Worm (Caenorhabditis elegans) whole organism, dauer: ENCODE measurements around the gene Y42H9AR.2.

Source experiments
- unc-62 ChIP-seq: sonication (generic microtip); optimal IDR thresholded peaks from 2 replicates; lab custom pipeline; 2017; ENCODE audit warnings: missing biosample characterization, missing genetic modification reagents, missing genetic modification characterization

The Y42H9AR.2 gene

DNA sequence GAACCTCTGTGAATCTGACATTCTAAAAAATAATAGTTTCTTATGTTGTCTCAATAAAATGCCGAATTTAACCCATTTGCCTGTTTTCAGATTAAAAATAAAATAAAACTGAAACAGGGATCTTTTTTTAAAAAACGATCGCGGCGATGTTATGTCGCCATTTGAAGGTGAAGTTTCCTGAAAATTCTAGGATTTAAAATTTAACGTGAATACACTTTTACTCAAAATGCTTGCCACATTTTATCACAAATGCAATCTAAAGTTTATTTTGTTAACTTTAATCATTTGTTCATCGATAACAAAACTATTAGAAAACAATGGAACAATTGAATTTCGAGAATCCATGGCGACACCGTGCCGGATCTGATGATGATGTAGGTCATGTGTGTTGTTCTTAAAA, at the start of gene Y42H9AR.2:
Gene Y42H9AR.2 (plus strand): TSS at position 301 of the 400 bp plus-strand sequence.
- no peak for TF ChIP-seq unc-62 (GFP tag; lab: Kevin White, UChicago)

DNA sequence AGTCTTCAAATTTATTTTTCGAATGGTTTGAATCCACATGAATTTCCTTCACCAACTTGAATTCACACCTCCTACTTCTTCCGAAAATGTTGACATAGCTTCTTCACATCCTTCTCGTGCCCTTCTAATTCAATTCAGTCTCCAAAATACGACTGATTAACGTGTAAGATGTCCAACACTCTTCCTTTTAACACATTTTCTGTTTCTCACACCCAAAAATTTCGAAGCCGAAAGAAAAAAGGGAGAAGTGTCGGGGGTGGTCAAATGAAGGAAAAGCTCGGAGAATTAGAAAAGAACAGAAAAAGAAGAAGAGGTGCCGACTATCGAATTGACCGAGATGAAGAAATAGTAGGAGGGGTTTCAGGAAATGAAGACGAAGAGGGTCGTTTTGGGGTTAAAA, 47.0 kb upstream of the Y42H9AR.2 start:
- TF ChIP-seq unc-62 (GFP tag; lab: Kevin White, UChicago): no peak

DNA sequence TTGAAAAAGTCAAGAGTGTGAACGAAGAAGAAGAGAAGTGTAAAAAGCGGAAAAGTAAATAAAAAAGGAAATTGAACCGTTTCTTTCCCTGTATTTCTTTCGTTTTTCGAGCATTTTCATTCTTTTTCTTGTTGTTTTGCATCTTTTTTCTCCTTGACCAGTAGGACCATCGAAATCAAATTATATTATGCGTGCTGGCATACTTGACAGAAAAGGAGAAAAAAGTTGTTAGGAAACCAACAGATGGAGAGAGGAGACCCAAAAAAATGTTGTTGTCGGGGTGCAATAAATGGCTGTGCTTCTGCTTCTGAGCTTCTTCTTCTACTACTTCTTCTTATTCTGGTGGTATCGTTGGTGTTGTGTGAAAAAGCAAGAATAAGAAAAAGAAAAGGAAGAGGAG, 45.7 kb upstream of the Y42H9AR.2 start:
- TF ChIP-seq unc-62 (GFP tag; lab: Kevin White, UChicago): no peak

DNA sequence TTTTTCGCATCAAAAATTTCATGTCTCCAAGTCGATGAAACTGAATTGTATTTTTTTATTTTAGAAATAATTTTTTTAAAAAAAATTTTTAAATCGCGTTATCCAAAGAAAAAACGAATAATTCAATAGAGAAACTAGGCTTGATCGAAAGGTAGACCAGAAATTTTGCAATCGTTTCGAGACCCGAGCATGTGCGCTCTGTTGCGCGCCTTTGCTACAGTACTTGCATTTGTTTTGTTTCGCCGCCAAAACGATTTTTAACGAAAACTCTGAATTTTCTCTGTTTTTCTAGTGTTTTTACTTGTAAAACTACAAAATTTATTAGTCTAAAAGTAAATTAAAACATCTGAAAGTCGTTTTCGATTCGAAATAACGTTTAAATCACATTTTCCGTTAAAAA, 38.4 kb upstream of the Y42H9AR.2 start:
- no peak for TF ChIP-seq unc-62 (GFP tag; lab: Kevin White, UChicago)

DNA sequence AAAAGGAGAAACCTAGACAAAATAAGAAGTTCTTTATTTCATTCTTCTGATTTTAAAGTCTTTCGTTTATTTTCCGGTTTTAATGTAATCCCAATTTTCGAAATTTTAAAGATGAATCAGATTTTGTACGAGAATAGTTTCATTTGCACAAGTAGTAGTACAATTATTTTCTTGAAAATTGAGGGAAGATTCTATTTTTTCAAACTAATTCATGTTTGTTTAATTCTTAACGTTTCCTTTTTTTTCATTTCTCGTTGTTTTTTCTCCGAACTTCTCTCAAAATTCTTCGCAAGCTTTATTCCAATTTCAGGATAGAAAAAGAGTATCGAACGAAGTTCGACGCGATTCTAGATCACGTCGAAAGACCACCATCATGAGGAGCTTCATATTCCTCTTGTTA, 37.3 kb upstream of the Y42H9AR.2 start, which contains the start of gene sax-7:
Gene sax-7 (plus strand): TSS at position 301 of the 400 bp plus-strand sequence.
- no peak for TF ChIP-seq unc-62 (GFP tag; lab: Kevin White, UChicago)

DNA sequence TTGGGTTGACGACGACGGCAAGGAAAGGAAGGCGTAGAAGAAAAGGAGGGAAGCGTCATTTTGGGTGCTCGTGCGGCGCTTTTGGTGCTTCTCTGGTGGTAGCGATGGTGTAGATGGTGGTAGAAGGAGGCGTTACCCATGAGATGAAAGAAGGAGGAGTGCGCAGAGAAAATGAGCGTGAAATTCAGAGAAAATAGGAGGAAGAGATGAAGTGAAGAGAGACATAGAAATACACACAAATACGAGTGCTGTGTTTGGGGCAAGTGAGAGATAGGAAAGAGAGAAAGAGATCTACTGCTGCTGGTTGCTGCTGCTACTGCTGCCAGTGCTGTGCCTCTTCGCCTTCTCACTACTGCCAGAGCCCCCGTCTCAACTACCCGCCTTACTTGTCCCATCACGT, 33.1 kb upstream of the Y42H9AR.2 start:
- no peak for TF ChIP-seq unc-62 (GFP tag; lab: Kevin White, UChicago)

DNA sequence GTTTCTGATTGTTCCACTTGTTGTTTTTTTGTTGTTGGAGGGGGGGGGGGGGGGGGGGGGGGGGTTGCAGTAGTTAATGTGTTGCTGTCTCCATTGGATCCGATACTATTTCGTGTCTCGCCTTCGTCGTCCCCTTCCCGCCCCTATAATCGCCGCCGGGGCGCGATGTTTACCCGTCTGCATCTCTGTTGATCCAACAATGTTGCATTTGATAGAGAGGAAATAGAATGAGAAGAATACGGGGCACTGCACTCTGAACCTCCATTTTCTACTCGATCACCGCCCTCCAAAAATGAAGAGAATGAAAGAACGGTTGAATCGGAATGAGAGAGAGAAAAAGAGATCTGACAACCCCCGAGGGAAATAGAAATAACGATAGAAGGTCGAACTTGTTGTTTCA, 32.0 kb upstream of the Y42H9AR.2 start:
- no peak for TF ChIP-seq unc-62 (GFP tag; lab: Kevin White, UChicago)

DNA sequence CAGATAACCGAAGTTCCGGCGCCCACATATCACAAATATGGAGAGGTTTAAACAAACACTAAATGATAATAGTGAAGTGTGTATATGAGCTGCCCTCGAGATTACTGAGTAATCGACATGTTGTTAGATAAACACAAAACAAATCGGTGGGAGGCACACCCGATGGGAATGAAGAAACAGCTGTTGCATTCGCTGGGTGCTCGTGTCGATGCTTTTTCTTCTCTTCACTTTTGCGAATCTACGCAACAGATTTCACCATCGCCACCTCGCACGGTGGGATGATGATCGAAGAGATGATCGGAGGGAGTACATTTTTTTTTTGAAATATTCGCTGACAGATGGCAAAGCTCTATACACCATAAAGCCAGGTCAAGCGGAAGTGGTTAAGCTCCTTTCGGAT, 31.4 kb upstream of the Y42H9AR.2 start:
- no peak for TF ChIP-seq unc-62 (GFP tag; lab: Kevin White, UChicago)

DNA sequence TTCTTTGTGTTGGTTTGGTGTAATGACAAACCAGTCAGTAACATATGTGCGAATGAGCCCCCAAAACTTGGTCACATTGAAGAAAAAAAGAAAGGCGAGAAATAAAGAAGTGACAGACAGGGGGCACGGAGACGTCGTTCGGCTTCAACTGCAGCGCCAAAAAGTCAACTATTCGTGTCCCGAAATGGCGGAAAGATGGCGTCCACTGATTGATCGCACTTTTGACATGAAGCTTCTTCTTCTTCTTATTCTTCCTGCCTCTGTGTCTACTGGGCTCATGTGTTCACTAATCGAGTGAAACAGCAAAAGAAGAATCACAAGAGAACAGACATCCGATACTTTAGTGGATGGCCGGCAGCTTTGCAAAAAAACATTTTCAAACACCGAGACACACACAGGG, 30.6 kb upstream of the Y42H9AR.2 start:
- TF ChIP-seq unc-62 (GFP tag; lab: Kevin White, UChicago): no peak

DNA sequence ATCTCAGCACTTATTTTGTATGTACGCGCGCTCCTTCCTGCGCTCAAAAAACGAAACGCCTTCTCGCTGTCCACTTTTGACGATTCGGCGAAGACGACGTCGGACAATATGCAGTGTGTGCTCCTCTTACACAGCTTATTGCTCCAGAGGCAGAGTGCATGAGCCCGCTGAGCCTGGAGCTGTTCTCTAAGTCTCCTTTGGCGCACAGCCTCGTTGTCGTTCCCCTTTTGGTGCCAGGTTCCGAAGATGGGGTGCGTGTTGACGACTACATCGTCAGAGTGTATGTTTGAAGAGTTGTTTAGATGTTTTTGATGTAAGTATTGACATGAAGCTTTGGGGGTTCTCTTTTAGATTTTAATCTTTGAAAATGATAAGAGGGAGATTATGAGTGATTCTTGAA, 29.4 kb upstream of the Y42H9AR.2 start:
- TF ChIP-seq unc-62 (GFP tag; lab: Kevin White, UChicago): no peak

DNA sequence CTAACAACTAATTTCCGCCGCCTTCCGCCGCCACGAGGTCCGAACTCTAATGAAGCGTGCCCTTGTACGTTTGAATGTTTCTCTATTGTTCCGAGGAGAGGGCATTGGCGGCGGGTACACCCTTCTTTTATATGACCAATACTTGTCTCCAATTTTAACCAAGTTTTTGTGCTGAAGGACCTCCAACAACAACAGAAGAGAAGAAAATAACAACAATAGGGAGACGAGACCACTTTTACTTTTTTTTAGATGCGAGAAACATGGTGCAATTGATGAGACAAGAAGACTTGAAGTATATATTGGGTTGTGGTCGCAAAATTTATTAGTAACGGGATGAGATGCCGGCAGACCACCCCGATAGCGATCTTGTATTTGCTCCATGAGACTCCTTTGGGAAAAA, 28.8 kb upstream of the Y42H9AR.2 start:
- no peak for TF ChIP-seq unc-62 (GFP tag; lab: Kevin White, UChicago)

DNA sequence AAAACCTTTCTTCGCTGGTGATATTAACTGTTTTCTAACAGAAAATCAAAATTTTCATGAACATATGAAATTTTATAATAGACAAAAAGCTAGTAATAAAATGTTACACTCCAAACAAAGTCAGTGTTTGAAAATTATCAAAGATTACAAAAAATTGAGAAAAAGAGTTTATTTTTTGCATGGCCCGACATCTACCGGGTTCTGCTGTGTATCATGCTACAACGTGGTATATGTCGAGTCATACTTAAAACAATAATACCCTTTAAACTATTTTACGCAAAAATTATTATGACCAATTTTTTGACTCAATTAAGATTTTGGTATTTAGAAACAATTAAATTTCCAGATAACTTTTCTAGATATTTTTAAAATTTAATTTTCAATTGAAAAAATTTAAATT, 24.2 kb upstream of the Y42H9AR.2 start:
- TF ChIP-seq unc-62 (GFP tag; lab: Kevin White, UChicago): no peak

DNA sequence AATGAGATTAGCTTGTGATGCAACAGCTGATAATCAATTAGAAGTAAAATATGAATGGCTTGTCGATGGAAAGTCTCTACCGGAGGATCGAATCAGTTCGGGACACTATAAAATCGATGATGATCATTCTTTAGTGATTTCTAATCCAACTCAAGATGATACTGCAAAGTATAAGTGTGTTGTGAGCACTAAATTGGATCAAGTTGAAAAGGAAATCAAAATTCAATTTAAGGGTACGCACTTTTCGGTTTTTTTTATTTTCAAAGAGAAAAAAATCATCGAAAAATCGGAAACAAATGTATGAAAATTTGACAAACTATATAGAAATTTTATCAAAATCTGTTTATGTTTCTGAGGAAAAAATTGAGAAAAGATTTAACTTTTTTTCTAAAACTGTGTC, 23.2 kb upstream of the Y42H9AR.2 start:
- TF ChIP-seq unc-62 (GFP tag; lab: Kevin White, UChicago): no peak

DNA sequence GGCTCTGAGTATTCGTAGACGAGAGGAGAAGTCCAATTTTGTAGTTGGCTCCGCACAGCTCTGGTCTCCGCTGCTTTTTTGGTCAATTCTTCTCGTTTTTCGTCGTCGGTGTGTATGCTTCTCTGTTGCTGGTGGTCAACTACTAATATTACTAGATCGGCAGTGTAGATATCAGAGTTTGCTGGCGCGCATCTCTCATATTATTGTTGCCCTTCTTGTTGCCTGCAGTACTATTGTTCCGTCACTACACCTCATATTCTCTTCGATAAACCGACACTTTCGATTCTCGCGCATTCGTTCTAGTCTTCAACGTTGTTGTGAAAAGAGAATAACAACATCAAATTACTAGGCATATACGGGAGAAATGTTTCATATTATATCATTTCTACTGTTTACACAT, 19.5 kb upstream of the Y42H9AR.2 start:
- no peak for TF ChIP-seq unc-62 (GFP tag; lab: Kevin White, UChicago)

DNA sequence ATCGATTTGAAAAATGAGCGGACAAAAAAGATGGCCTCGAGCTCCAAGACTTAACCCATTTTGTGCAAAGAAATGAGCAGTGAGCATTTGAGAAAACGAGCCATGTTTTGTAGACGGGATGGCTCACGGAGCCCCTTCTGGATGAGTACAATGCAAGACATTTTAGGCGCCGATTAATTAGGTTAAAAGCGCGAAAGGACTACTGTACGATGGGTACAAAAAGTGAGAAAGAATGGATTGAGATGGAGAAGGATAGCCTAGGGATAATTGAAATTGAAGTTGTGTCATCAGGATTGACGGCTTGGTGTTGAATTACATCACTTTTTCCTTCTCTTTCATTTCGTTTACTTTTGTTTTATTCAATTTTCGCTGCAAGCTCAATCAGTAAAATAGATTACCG, 18.9 kb upstream of the Y42H9AR.2 start:
- TF ChIP-seq unc-62 (GFP tag; lab: Kevin White, UChicago): no peak

DNA sequence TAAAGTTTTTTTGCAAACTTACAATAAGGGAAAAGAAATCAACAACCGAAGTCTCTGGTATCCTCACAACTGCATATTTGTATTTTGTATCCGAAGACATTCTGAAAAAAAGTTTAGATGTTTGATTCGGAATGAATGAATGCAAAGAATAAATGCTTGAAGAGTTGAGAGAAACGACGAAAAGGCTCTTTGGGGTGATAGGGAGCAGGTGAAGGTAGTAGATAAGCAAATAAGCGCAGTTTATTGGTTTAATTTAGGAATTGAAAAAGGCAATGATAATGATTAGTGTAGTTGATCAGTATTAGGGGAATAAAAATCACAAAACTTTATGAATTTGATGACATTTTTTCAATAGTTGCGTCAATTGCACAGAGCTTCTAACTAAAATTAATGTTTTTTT, 13.1 kb upstream of the Y42H9AR.2 start, which contains the start of gene nsy-7:
Gene nsy-7 (minus strand): TSS at position 101 of the 400 bp plus-strand sequence.
- TF ChIP-seq unc-62 (GFP tag; lab: Kevin White, UChicago): no peak

DNA sequence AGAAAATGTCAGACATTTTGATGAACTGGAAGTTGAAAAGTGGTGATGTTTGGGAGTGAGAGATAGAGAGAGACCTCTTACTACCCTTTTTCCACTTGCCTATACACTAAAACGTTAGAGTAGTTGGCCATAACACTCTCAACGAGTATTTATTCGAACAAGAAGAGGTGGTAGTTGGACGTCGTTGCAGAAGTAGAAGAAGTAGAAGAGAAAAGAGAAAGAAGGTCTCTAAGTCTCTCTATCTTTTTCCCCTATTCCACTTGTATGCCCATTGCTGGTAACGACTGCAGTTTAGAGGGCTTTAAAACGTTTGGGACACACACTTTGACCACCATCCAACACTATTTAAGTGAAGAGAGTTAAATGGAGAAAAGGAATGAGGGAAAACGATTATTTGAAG, 8.2 kb upstream of the Y42H9AR.2 start:
- no peak for TF ChIP-seq unc-62 (GFP tag; lab: Kevin White, UChicago)

DNA sequence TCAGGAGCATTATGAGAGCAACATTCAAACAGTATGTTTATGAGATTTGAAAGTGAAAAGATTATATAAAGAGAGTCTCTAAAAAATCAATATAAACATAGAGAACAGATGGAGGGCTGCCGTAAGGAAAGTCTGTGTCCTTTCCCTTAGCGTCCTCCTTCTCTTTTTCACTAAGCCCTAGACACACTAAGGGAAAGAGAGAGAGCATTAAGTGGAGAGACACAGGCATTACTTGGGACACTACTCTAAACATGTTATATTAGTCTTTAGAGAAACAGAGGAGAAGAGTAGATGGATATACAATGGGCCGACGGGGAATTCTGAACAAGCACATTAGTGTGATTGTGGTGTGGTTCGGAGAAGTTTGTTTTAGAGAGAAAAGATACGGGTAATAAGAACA, 3.3 kb upstream of the Y42H9AR.2 start:
- no peak for TF ChIP-seq unc-62 (GFP tag; lab: Kevin White, UChicago)
